Fruit fly (Drosophila melanogaster): ENCODE data around the gene dos.

dos gene

dm6 chr3L:2575240-2575639 lies 14.0 kb upstream of the dos start (continued):
- TF ChIP-seq Eip74EF (GFP tag; optimal IDR thresholded peaks at IDR 0.05) (no peak), CG15011 (GFP tag; optimal IDR thresholded peaks at IDR 0.05) (no peak), CG1603 (tag; optimal IDR thresholded peaks at IDR 0.05) (peak; percentile 9), CG11504 (tag; optimal IDR thresholded peaks at IDR 0.05) (peak; percentile 61), grau (tag; optimal IDR thresholded peaks at IDR 0.05) (peak; percentile 15), Rfx (GFP tag; IDR thresholded peaks at IDR 0.05) (0 out of 2 replicates have a peak, but pooled peaks have one; percentile 11), CG3163 (GFP tag; optimal IDR thresholded peaks at IDR 0.05) (no peak), phol (tag; optimal IDR thresholded peaks at IDR 0.05) (peak; percentile 30), CG1233 (GFP tag; optimal IDR thresholded peaks at IDR 0.05) (peak; percentile 5), kay (GFP tag; optimal IDR thresholded peaks at IDR 0.05) (peak; percentile 18), row (GFP tag; IDR thresholded peaks at IDR 0.05) (peak; percentile 46; the same call in 2 of the 3 replicates), dmrt99B (tag; optimal IDR thresholded peaks at IDR 0.05) (peak; percentile 54), Taf1 (GFP tag; IDR thresholded peaks at IDR 0.05) (no peak), CG7357 (GFP tag; IDR thresholded peaks at IDR 0.05) (no peak), eve (GFP tag; optimal IDR thresholded peaks at IDR 0.05) (peak in 1 of 2 experiments; percentile 65)

dm6 chr3L:2577096-2577831 lies 11.9 kb upstream of the dos start:
- TF ChIP-seq CG34376 (GFP tag; optimal IDR thresholded peaks at IDR 0.05): no peak
- 0 out of 3 replicates have a peak, but pooled peaks have one; percentile 23 for TF ChIP-seq ci (GFP tag; IDR thresholded peaks at IDR 0.05)
- TF ChIP-seq CG14441 (GFP tag; IDR thresholded peaks at IDR 0.05): no peak
- TF ChIP-seq CG9609 (GFP tag; optimal IDR thresholded peaks at IDR 0.05): no peak
- TF ChIP-seq CG12155 (GFP tag; optimal IDR thresholded peaks at IDR 0.05): no peak
- TF ChIP-seq ems (GFP tag; optimal IDR thresholded peaks at IDR 0.05): no peak
- no peak for TF ChIP-seq Hsf (GFP tag; optimal IDR thresholded peaks at IDR 0.05)
- peak; percentile 52 for TF ChIP-seq sens (GFP tag)
- TF ChIP-seq CG10366 (GFP tag; IDR thresholded peaks at IDR 0.05): no peak
- no peak for TF ChIP-seq ken (GFP tag; IDR thresholded peaks at IDR 0.05)
- peak; percentile 0 for TF ChIP-seq CG12769 (tag; optimal IDR thresholded peaks at IDR 0.05)
- TF ChIP-seq CG8765 (GFP tag; IDR thresholded peaks at IDR 0.05): no peak
- no peak for TF ChIP-seq CG1832 (GFP tag; optimal IDR thresholded peaks at IDR 0.05)
- no peak for TF ChIP-seq ap (GFP tag; IDR thresholded peaks at IDR 0.05)
- TF ChIP-seq tgo (GFP tag; IDR thresholded peaks at IDR 0.05): no peak
- TF ChIP-seq CG4360 (GFP tag; IDR thresholded peaks at IDR 0.05): no peak
- TF ChIP-seq Dek (tag; optimal IDR thresholded peaks at IDR 0.05): no peak
- TF ChIP-seq chinmo (GFP tag; IDR thresholded peaks at IDR 0.05; ENCODE audit: partially characterized antibody): peak; percentile 85; the same call in 3 of the 4 replicates
- peak; percentile 59 for TF ChIP-seq Med (GFP tag)
- TF ChIP-seq CG4424 (GFP tag; optimal IDR thresholded peaks at IDR 0.05): no peak
- no peak for TF ChIP-seq CG15479 (GFP tag; optimal IDR thresholded peaks at IDR 0.05)
- no peak for TF ChIP-seq cato (GFP tag; optimal IDR thresholded peaks at IDR 0.05; ENCODE audit: borderline replicate concordance)
- no peak for TF ChIP-seq Lpt (GFP tag; optimal IDR thresholded peaks at IDR 0.05)
- TF ChIP-seq lilli (GFP tag; optimal IDR thresholded peaks at IDR 0.05): peak; percentile 15
- TF ChIP-seq sd (tag; optimal IDR thresholded peaks at IDR 0.05): peak; percentile 69
- no peak for TF ChIP-seq so (GFP tag; IDR thresholded peaks at IDR 0.05)
- TF ChIP-seq maf-S (GFP tag; optimal IDR thresholded peaks at IDR 0.05): no peak
- no peak for TF ChIP-seq CG18011 (GFP tag; optimal IDR thresholded peaks at IDR 0.05)
- TF ChIP-seq CG3838 (GFP tag; optimal IDR thresholded peaks at IDR 0.05): no peak
- TF ChIP-seq pan (optimal IDR thresholded peaks at IDR 0.05): no peak
- peak in 1 of 2 experiments; percentile 24 for TF ChIP-seq pan (GFP tag; optimal IDR thresholded peaks at IDR 0.05 in 1 of 2, IDR thresholded peaks at IDR 0.05 in 1 of 2)
- peak; percentile 29 for TF ChIP-seq lab (GFP tag; optimal IDR thresholded peaks at IDR 0.05)
- TF ChIP-seq CG8924 (tag; optimal IDR thresholded peaks at IDR 0.05): no peak
- 0 out of 2 replicates have a peak, but pooled peaks have one; percentile 14 for TF ChIP-seq rib (GFP tag; IDR thresholded peaks at IDR 0.05)
- TF ChIP-seq Xrp1 (GFP tag; IDR thresholded peaks at IDR 0.05): 0 out of 2 replicates have a peak, but pooled peaks have one; percentile 12
- TF ChIP-seq eve (GFP tag; optimal IDR thresholded peaks at IDR 0.05): no peak
